Worm (Caenorhabditis elegans): ENCODE results near the gene ZK1321.1.

DNA sequence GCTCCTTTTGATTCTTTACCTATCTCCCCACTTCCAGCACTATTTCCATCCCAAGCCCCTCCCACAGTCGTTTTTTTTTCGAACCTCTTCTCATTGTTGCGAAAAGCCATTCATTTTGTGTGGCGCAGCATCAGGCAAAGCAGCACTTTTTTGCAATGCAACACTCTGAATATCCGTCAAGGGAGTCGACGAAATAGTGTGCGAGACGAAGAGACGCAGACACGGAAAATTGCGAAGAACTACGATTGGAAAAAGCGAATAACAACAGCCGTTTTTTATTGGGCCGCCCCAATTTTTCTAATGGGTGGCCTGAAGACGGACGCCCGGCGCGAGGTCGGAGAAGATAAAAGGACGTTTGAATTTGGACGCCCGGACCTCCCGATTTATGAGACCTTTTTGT, 24.0 kb upstream of the ZK1321.1 start:
- TF ChIP-seq snpc-4 (tag; optimal IDR thresholded peaks at IDR 0.05), result no peak
- no peak for TF ChIP-seq nhr-77 (tag; optimal IDR thresholded peaks at IDR 0.05)
- TF ChIP-seq fkh-10 (GFP tag; optimal IDR thresholded peaks at IDR 0.05), result no peak
- no peak for TF ChIP-seq ztf-4 (tag; optimal IDR thresholded peaks at IDR 0.05)
- no peak for TF ChIP-seq R02D3.7 (tag; optimal IDR thresholded peaks at IDR 0.05)
- no peak for TF ChIP-seq jun-1 (tag; optimal IDR thresholded peaks at IDR 0.05)
- TF ChIP-seq ztf-11 (tag; optimal IDR thresholded peaks at IDR 0.05), result no peak
- TF ChIP-seq lin-15B (tag; optimal IDR thresholded peaks at IDR 0.05), result no peak
- TF ChIP-seq zag-1 (tag; optimal IDR thresholded peaks at IDR 0.05), result no peak
- TF ChIP-seq ceh-16 (tag; optimal IDR thresholded peaks at IDR 0.05), result no peak
- no peak for TF ChIP-seq skn-1 (tag; optimal IDR thresholded peaks at IDR 0.05)
- TF ChIP-seq daf-12 (tag; optimal IDR thresholded peaks at IDR 0.05), result no peak
- no peak for TF ChIP-seq nhr-237 (tag; optimal IDR thresholded peaks at IDR 0.05)
- no peak for TF ChIP-seq elt-1 (tag; optimal IDR thresholded peaks at IDR 0.05)
